Worm (Caenorhabditis elegans) whole organism, L1 larva: ENCODE data around the gene klo-2.
A peak's percentile ranks its signal among the peaks of the same experiment; 100 is the strongest.

Experiments
- C16A3.4 ChIP-seq: fragments of 150-350 bp; optimal IDR thresholded peaks from 2 replicates; lab custom pipeline; 2014; ENCODE audit warnings: missing biosample characterization, missing genetic modification characterization
- C34B4.2 ChIP-seq: sonication (generic microtip); optimal IDR thresholded peaks from 2 replicates; lab custom pipeline; 2017; ENCODE audit warnings: mild to moderate bottlenecking, missing genetic modification characterization, missing compliant biosample characterization
- Y116A8C.19 ChIP-seq: sonication (generic microtip); optimal IDR thresholded peaks from 2 replicates; lab custom pipeline; 2016; ENCODE audit warnings: missing compliant biosample characterization, missing genetic modification characterization, borderline replicate concordance
- alr-1 ChIP-seq: fragments of 200-800 bp; sonication (Bioruptor generic); optimal IDR thresholded peaks from 2 replicates; lab custom pipeline; 2018; ENCODE audit warnings: borderline replicate concordance, mild to moderate bottlenecking, missing genetic modification characterization, missing compliant biosample characterization
- aly-2 ChIP-seq: fragments of 150-350 bp; optimal IDR thresholded peaks from 2 replicates; lab custom pipeline; 2014; ENCODE audit warnings: missing biosample characterization, missing genetic modification characterization
- ama-1 ChIP-seq: fragments of 150-350 bp; optimal IDR thresholded peaks from 2 replicates; lab custom pipeline; 2014
- ceh-8 ChIP-seq: fragments of 200-800 bp; sonication (Bioruptor generic); optimal IDR thresholded peaks from 2 replicates; lab custom pipeline; 2018; ENCODE audit warnings: mild to moderate bottlenecking, missing genetic modification characterization, moderate library complexity, missing compliant biosample characterization
- ceh-88 ChIP-seq: fragments of 200-800 bp; sonication (Bioruptor generic); IDR thresholded peaks from 2 replicates; pipeline ENCODE4 v1.3.6; 2022; ENCODE audit warnings: missing genetic modification characterization, missing compliant biosample characterization
- ceh-90 ChIP-seq: sonication (generic microtip); optimal IDR thresholded peaks from 2 replicates; lab custom pipeline; 2016; ENCODE audit warnings: missing genetic modification characterization, missing compliant biosample characterization
- egl-27 ChIP-seq, 2 experiments: fragments of 150-350 bp in 1 of 2; sonication (generic microtip); optimal IDR thresholded peaks; 3 replicates each; lab custom pipeline; 2017 to 2018; ENCODE audit warnings: missing biosample characterization in 2 of 2, missing genetic modification characterization in 2 of 2, missing genetic modification reagents in 2 of 2
- elt-2 ChIP-seq: sonication (generic microtip); optimal IDR thresholded peaks from 2 replicates; lab custom pipeline; 2016; ENCODE audit warnings: missing genetic modification characterization, mild to moderate bottlenecking, inconsistent platforms, missing compliant biosample characterization, missing genetic modification reagents
- ets-5 ChIP-seq: fragments of 200-800 bp; sonication (Bioruptor generic); IDR thresholded peaks from 2 replicates; pipeline ENCODE4 v1.3.6; 2022; ENCODE audit warnings: missing genetic modification characterization, missing compliant biosample characterization
- fkh-10 ChIP-seq: sonication (generic microtip); optimal IDR thresholded peaks from 2 replicates; lab custom pipeline; 2017; ENCODE audit warnings: missing biosample characterization, missing genetic modification reagents, missing genetic modification characterization
- fkh-4 ChIP-seq: sonication (generic microtip); optimal IDR thresholded peaks from 2 replicates; lab custom pipeline; 2016; ENCODE audit warnings: missing compliant biosample characterization, missing genetic modification characterization, borderline replicate concordance
- grh-1 ChIP-seq: fragments of 200-800 bp; sonication (Bioruptor generic); IDR thresholded peaks from 2 replicates; pipeline ENCODE4 v1.3.6; 2022; ENCODE audit warnings: missing genetic modification reagents, missing genetic modification characterization, missing compliant biosample characterization
- hlh-17 ChIP-seq: fragments of 200-800 bp; sonication (Bioruptor generic); optimal IDR thresholded peaks from 2 replicates; lab custom pipeline; 2018; ENCODE audit warnings: missing genetic modification characterization, mild to moderate bottlenecking, missing compliant biosample characterization, moderate library complexity, borderline replicate concordance
- hlh-4 ChIP-seq: sonication (generic microtip); optimal IDR thresholded peaks from 2 replicates; lab custom pipeline; 2016; ENCODE audit warnings: mild to moderate bottlenecking, missing genetic modification characterization, missing compliant biosample characterization
- hpl-2 ChIP-seq: fragments of 150-350 bp; optimal IDR thresholded peaks from 2 replicates; lab custom pipeline; 2014; ENCODE audit warnings: missing biosample characterization, missing genetic modification reagents, missing genetic modification characterization
- isw-1 ChIP-seq: fragments of 200-800 bp; sonication (Bioruptor generic); IDR thresholded peaks from 2 replicates; pipeline ENCODE4 v1.3.6; 2022; ENCODE audit warnings: missing genetic modification characterization, missing compliant biosample characterization
- lin-14 ChIP-seq: fragments of 200-800 bp; sonication (Bioruptor generic); optimal IDR thresholded peaks from 2 replicates; lab custom pipeline; 2018; ENCODE audit warnings: mild to moderate bottlenecking, missing genetic modification characterization, moderate library complexity, missing compliant biosample characterization
- lin-35 ChIP-seq, 2 experiments: fragments of 150-350 bp; optimal IDR thresholded peaks; 2 replicates each; lab custom pipeline; 2014; ENCODE audit warnings: missing biosample characterization in 2 of 2, missing genetic modification characterization in 2 of 2, missing genetic modification reagents in 2 of 2
- lin-39 ChIP-seq: fragments of 150-350 bp; optimal IDR thresholded peaks from 2 replicates; lab custom pipeline; 2014; ENCODE audit warnings: missing biosample characterization, missing genetic modification reagents, missing genetic modification characterization
- mab-9 ChIP-seq: fragments of 200-800 bp; sonication (Bioruptor generic); IDR thresholded peaks from 2 replicates; pipeline ENCODE4 v1.3.6; 2022; ENCODE audit warnings: missing genetic modification reagents, missing genetic modification characterization, missing compliant biosample characterization
- nhr-12 ChIP-seq: sonication (generic microtip); optimal IDR thresholded peaks from 2 replicates; lab custom pipeline; 2017; ENCODE audit warnings: missing biosample characterization, missing genetic modification characterization
- nhr-20 ChIP-seq: sonication (generic microtip); optimal IDR thresholded peaks from 2 replicates; lab custom pipeline; 2016; ENCODE audit warnings: mild to moderate bottlenecking, missing genetic modification characterization, missing compliant biosample characterization
- nhr-237 ChIP-seq: fragments of 150-350 bp; optimal IDR thresholded peaks from 2 replicates; lab custom pipeline; 2014; ENCODE audit warnings: missing biosample characterization, missing genetic modification characterization
- nhr-47 ChIP-seq: sonication (generic microtip); optimal IDR thresholded peaks from 2 replicates; lab custom pipeline; 2016; ENCODE audit warnings: mild to moderate bottlenecking, missing genetic modification characterization, moderate library complexity, missing compliant biosample characterization
- nhr-76 ChIP-seq: sonication (generic microtip); optimal IDR thresholded peaks from 2 replicates; lab custom pipeline; 2017; ENCODE audit warnings: missing biosample characterization, missing genetic modification characterization
- nhr-77 ChIP-seq: fragments of 150-350 bp; optimal IDR thresholded peaks from 2 replicates; lab custom pipeline; 2014; ENCODE audit warnings: missing biosample characterization, missing genetic modification characterization
- nhr-90 ChIP-seq: sonication (generic microtip); optimal IDR thresholded peaks from 2 replicates; lab custom pipeline; 2016; ENCODE audit warnings: mild to moderate bottlenecking, missing genetic modification characterization, missing compliant biosample characterization; ENCODE audit not compliant: poor library complexity
- pqm-1 ChIP-seq: sonication (generic microtip); optimal IDR thresholded peaks from 3 replicates; lab custom pipeline; 2017; ENCODE audit warnings: missing biosample characterization, missing genetic modification characterization
- rnt-1 ChIP-seq: sonication (generic microtip); optimal IDR thresholded peaks from 2 replicates; lab custom pipeline; 2016; ENCODE audit warnings: mild to moderate bottlenecking, missing genetic modification characterization, moderate library complexity, missing compliant biosample characterization
- skn-1 ChIP-seq: fragments of 150-350 bp; optimal IDR thresholded peaks from 2 replicates; lab custom pipeline; 2014; ENCODE audit warnings: missing biosample characterization, missing genetic modification characterization
- snpc-4 ChIP-seq: fragments of 150-350 bp; optimal IDR thresholded peaks from 2 replicates; lab custom pipeline; 2014; ENCODE audit warnings: missing biosample characterization, missing genetic modification characterization
- snu-23 ChIP-seq: sonication (generic microtip); optimal IDR thresholded peaks from 2 replicates; lab custom pipeline; 2016; ENCODE audit warnings: missing genetic modification characterization, missing compliant biosample characterization
- swsn-7 ChIP-seq: sonication (generic microtip); optimal IDR thresholded peaks from 2 replicates; lab custom pipeline; 2016; ENCODE audit warnings: missing genetic modification characterization, missing compliant biosample characterization
- tbx-2 ChIP-seq: sonication (generic microtip); optimal IDR thresholded peaks from 2 replicates; lab custom pipeline; 2016; ENCODE audit warnings: missing genetic modification characterization, missing compliant biosample characterization
- tlp-1 ChIP-seq: fragments of 150-350 bp; optimal IDR thresholded peaks from 2 replicates; lab custom pipeline; 2014; ENCODE audit warnings: missing biosample characterization, missing genetic modification characterization
- unc-130 ChIP-seq: fragments of 150-350 bp; optimal IDR thresholded peaks from 2 replicates; lab custom pipeline; 2017; ENCODE audit warnings: missing biosample characterization, missing genetic modification characterization, inconsistent platforms
- unc-98 ChIP-seq: fragments of 200-800 bp; sonication (Bioruptor generic); IDR thresholded peaks from 2 replicates; pipeline ENCODE4 v1.3.6; 2022; ENCODE audit warnings: missing genetic modification characterization, missing compliant biosample characterization
- zag-1 ChIP-seq: fragments of 150-350 bp; optimal IDR thresholded peaks from 2 replicates; lab custom pipeline; 2014; ENCODE audit warnings: missing biosample characterization, missing genetic modification characterization
- zip-4 ChIP-seq: fragments of 200-800 bp; sonication (Bioruptor generic); optimal IDR thresholded peaks from 2 replicates; lab custom pipeline; 2018; ENCODE audit warnings: mild to moderate bottlenecking, missing genetic modification characterization, moderate library complexity, missing compliant biosample characterization
- ztf-11 ChIP-seq, 2 experiments: sonication (generic microtip); optimal IDR thresholded peaks; 2 replicates each; lab custom pipeline; 2016 to 2017; ENCODE audit warnings: missing genetic modification characterization in 2 of 2, missing biosample characterization in 1 of 2, missing compliant biosample characterization in 1 of 2
- ztf-4 ChIP-seq: fragments of 150-350 bp; optimal IDR thresholded peaks from 2 replicates; lab custom pipeline; 2014; ENCODE audit warnings: missing biosample characterization, missing genetic modification characterization

Gene klo-2

DNA sequence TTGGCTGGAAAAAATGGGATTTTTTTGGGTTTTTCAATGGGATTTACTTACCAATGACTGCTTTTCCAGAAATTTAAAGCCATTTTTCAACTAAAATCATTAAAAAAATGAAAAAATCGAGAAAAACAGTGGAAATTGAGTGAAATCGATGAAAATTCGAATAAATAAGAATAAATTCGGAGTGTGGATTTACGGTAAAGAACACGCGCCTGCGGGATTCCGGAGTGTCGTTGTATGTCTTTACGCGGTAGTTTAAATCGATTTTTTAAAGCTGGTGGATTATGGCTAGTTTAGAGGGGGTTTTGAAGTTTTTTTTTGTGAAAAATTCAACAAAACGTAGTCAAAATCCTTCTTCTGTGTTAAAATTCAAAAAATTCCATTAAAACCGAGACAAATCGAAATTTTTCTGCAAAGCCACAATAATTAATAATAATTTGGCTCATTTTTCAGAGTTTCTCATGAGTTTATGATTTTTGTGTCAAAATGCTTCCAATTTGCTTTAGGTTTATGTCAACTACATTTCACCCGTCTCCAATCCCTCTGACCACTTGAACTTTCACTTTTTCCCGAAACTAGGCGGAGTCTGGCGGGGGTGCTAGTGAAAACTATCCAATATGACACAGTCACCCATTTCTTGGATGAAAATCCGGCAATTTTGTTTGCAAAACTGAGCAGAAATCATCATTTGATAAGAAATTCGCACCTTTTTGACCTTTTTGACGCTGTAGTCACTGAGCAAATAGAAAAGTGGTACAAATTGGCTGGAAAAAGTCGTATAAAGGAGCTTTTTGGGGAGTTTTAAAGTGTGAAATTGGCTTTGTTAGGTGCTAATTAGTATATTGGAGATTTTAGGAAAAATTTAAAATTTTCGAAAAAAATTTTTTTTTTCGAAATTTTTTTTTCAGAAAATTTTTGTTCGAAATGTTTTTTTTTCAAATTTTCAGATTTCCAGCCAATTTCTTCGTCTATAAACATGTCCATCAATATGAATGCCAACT lies 44.6 kb upstream of the klo-2 start, which contains the start of the genes cic-1 and strm-1 (continued):
- TF ChIP-seq nhr-20 (tag; lab: Kevin White, UChicago) (no peak), snpc-4 (tag; lab: Kevin White, UChicago) (peak; percentile 4), lin-14 (GFP tag; lab: Kevin White, UChicago) (no peak), hpl-2 (GFP tag; lab: Kevin White, UChicago) (no peak), swsn-7 (tag; lab: Kevin White, UChicago) (peak; percentile 64), C34B4.2 (no peak), ztf-11 (tag; optimal IDR thresholded peaks at IDR 0.05; lab: Kevin White, UChicago) (no peak), lin-39 (tag; lab: Kevin White, UChicago) (peak; percentile 56), grh-1 (0 out of 2 replicates have a peak, but pooled peaks have one; percentile 29), tbx-2 (tag; lab: Kevin White, UChicago) (peak; percentile 66), elt-2 (tag; lab: Kevin White, UChicago) (no peak), nhr-237 (tag; lab: Kevin White, UChicago) (no peak), C16A3.4 (tag; lab: Kevin White, UChicago) (peak; percentile 60), zag-1 (no peak), fkh-10 (GFP tag; lab: Kevin White, UChicago) (no peak), ama-1 (no peak), nhr-77 (no peak), Y116A8C.19 (tag; lab: Kevin White, UChicago) (no peak), egl-27 (tag; optimal IDR thresholded peaks at IDR 0.05; lab: Kevin White, UChicago) (no peak), isw-1 (peak; percentile 55)

DNA sequence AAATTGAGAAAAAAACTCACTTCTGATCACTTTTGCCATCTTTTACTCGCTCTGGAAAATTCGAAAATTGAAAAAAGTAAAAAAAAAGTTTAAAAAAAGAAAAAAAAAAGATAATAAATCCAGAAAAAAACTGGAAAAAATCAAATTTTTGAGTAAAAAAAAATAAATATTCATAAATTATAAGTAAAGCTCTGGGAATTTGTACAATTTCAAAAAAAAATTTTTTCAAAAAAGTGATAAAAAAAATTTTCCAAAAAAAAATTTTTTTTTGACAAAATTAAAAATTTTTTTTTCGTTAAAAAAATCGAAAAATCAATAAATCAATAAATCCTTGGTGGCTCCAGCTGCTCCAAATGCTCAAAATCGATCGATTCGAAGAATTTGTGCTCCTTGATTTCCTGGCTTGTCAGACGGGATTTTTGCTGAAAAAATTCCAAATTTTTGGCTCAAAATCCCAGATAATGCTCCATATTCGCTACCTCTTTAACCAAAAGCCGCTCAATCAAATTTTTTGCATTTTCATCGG lies 35.0 kb upstream of the klo-2 start, which contains the start of gene mrpl-30:
mrpl-30 (minus strand) TSS at position 51 of the 526 bp plus-strand sequence.
- no peak for TF ChIP-seq rnt-1
- no peak for TF ChIP-seq pqm-1 (tag; lab: Kevin White, UChicago)
- TF ChIP-seq isw-1: no peak
- no peak for TF ChIP-seq hpl-2 (GFP tag; lab: Kevin White, UChicago)
- no peak for TF ChIP-seq ztf-11 (tag; optimal IDR thresholded peaks at IDR 0.05; lab: Kevin White, UChicago)
- no peak for TF ChIP-seq snpc-4 (tag; lab: Kevin White, UChicago)

DNA sequence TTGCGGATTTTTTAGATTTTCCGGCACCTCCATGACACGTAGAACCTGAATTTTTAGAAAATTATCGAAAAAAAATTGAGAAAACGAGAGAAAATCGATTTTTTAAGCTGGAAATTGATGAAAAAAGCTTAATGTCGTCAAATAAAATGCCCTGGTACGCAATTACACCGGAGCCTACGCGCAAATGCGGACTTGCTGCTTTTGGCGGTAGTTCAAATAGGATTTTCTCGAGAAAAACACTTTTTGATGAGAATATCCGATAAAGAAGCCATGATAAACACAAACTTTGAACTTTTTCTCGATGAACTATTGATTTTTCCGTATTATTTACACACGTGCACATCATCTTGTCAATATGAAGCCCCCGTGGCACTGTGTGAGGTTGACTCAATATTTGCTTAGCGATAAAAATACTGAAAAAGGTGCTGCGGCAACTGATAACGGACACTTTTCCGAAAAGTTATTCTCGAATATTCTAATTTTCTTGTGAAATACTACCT lies 27.8 kb upstream of the klo-2 start, which contains the start of the genes W04B5.5 and W04B5.3:
W04B5.5 (minus strand) TSS at position 51 of the 500 bp plus-strand sequence.
W04B5.3 (plus strand) TSS at position 356 of the 500 bp plus-strand sequence.
- TF ChIP-seq skn-1 (tag; lab: Kevin White, UChicago): peak; percentile 42
- TF ChIP-seq lin-14 (GFP tag; lab: Kevin White, UChicago): peak; percentile 48
- TF ChIP-seq unc-98: 0 out of 2 replicates have a peak, but pooled peaks have one; percentile 22
- 0 out of 2 replicates have a peak, but pooled peaks have one; percentile 32 for TF ChIP-seq ceh-88
- peak; percentile 16 for TF ChIP-seq ceh-90
- TF ChIP-seq aly-2 (tag; lab: Kevin White, UChicago): no peak
- TF ChIP-seq mab-9: 0 out of 2 replicates have a peak, but pooled peaks have one; percentile 43
- TF ChIP-seq tbx-2 (tag; lab: Kevin White, UChicago): peak; percentile 74
- no peak for TF ChIP-seq fkh-4
- TF ChIP-seq hlh-4 (tag; lab: Kevin White, UChicago): no peak
- TF ChIP-seq snu-23 (GFP tag; lab: Kevin White, UChicago): peak; percentile 76
- TF ChIP-seq ztf-4: no peak
- no peak for TF ChIP-seq nhr-12 (tag; lab: Kevin White, UChicago)
- TF ChIP-seq pqm-1 (tag; lab: Kevin White, UChicago): no peak
- TF ChIP-seq nhr-76 (tag; lab: Kevin White, UChicago): no peak
- TF ChIP-seq elt-2 (tag; lab: Kevin White, UChicago): peak; percentile 75
- TF ChIP-seq isw-1: peak; percentile 60
- TF ChIP-seq zip-4 (GFP tag; lab: Kevin White, UChicago): no peak
- peak; percentile 98 for TF ChIP-seq lin-35 (GFP tag; optimal IDR thresholded peaks at IDR 0.05; lab: Kevin White, UChicago)
- 0 out of 2 replicates have a peak, but pooled peaks have one; percentile 20 for TF ChIP-seq grh-1
- no peak for TF ChIP-seq alr-1
- no peak for TF ChIP-seq ets-5
- peak; percentile 79 for TF ChIP-seq nhr-47
- no peak for TF ChIP-seq tlp-1 (tag; lab: Kevin White, UChicago)
- TF ChIP-seq ceh-8: peak; percentile 39
- TF ChIP-seq nhr-20 (tag; lab: Kevin White, UChicago): peak; percentile 56
- no peak for TF ChIP-seq fkh-10 (GFP tag; lab: Kevin White, UChicago)
- TF ChIP-seq nhr-90: peak; percentile 66
- TF ChIP-seq unc-130: peak; percentile 33
- no peak for TF ChIP-seq hlh-17 (GFP tag; lab: Kevin White, UChicago)
